Fruit fly (Drosophila melanogaster) whole organism, prepupa: ENCODE data around the gene EloB.

Source experiments
- CG10669 ChIP-seq: fragments of 200-800 bp; sonication (Bioruptor generic); optimal IDR thresholded peaks from 3 replicates; lab custom pipeline; 2018; ENCODE audit warnings: missing biosample characterization, mild to moderate bottlenecking, missing genetic modification characterization, moderate library complexity
- CG11294 ChIP-seq: fragments of 200-800 bp; sonication (Bioruptor generic); IDR thresholded peaks from 2 replicates; pipeline ENCODE4 v1.3.6; 2022; ENCODE audit warnings: missing biosample characterization, missing genetic modification characterization
- CG15336 ChIP-seq: fragments of 200-800 bp; sonication (Bioruptor generic); IDR thresholded peaks from 2 replicates; pipeline ENCODE4 v1.3.6; 2022; ENCODE audit warnings: missing biosample characterization, missing genetic modification characterization
- CG1621 ChIP-seq: fragments of 200-800 bp; sonication (Bioruptor generic); optimal IDR thresholded peaks from 3 replicates; lab custom pipeline; 2018; ENCODE audit warnings: missing biosample characterization, mild to moderate bottlenecking, missing genetic modification characterization
- CG3032 ChIP-seq: fragments of 200-800 bp; optimal IDR thresholded peaks from 2 replicates; lab custom pipeline; 2019; ENCODE audit warnings: missing biosample characterization, mild to moderate bottlenecking, missing genetic modification characterization, moderate library complexity
- CG6163 ChIP-seq: fragments of 200-800 bp; sonication (Bioruptor generic); IDR thresholded peaks from 3 replicates; pipeline ENCODE4 v1.3.6; 2022; ENCODE audit warnings: missing biosample characterization, missing genetic modification characterization
- CG6276 ChIP-seq: fragments of 200-800 bp; sonication (Bioruptor generic); optimal IDR thresholded peaks from 2 replicates; lab custom pipeline; 2017; ENCODE audit warnings: missing biosample characterization, mild to moderate bottlenecking, missing genetic modification characterization
- CG8319 ChIP-seq: fragments of 200-800 bp; sonication (Bioruptor generic); optimal IDR thresholded peaks from 3 replicates; lab custom pipeline; 2016; ENCODE audit warnings: missing biosample characterization, missing genetic modification characterization
- CG8632 ChIP-seq: fragments of 200-800 bp; sonication (Bioruptor generic); optimal IDR thresholded peaks from 3 replicates; lab custom pipeline; 2016; ENCODE audit warnings: missing biosample characterization, missing genetic modification characterization
- Eip75B ChIP-seq: fragments of 200-800 bp; sonication (Bioruptor generic); optimal IDR thresholded peaks from 3 replicates; lab custom pipeline; 2016; ENCODE audit warnings: missing biosample characterization, missing genetic modification characterization
- Eip78C ChIP-seq: fragments of 200-800 bp; sonication (Bioruptor generic); peaks from one replicate; lab custom pipeline; 2016; ENCODE audit warnings: missing biosample characterization, missing genetic modification characterization
- Hr39 ChIP-seq: fragments of 200-800 bp; sonication (Bioruptor generic); optimal IDR thresholded peaks from 2 replicates; lab custom pipeline; 2016; ENCODE audit warnings: missing biosample characterization, missing genetic modification characterization
- Hr4 ChIP-seq: fragments of 200-800 bp; sonication (Bioruptor generic); optimal IDR thresholded peaks from 3 replicates; lab custom pipeline; 2016; ENCODE audit warnings: missing biosample characterization, missing genetic modification characterization
- Lpt ChIP-seq: fragments of 200-800 bp; sonication (Bioruptor generic); optimal IDR thresholded peaks from 3 replicates; lab custom pipeline; 2016; ENCODE audit warnings: missing biosample characterization, missing genetic modification characterization
- Met ChIP-seq: fragments of 200-800 bp; sonication (Bioruptor generic); optimal IDR thresholded peaks from 3 replicates; lab custom pipeline; 2016; ENCODE audit warnings: missing biosample characterization, missing genetic modification characterization
- OdsH ChIP-seq: fragments of 200-800 bp; sonication (Bioruptor generic); optimal IDR thresholded peaks from 3 replicates; lab custom pipeline; 2016; ENCODE audit warnings: missing biosample characterization, missing genetic modification characterization
- Sox14 ChIP-seq: fragments of 200-800 bp; sonication (Bioruptor generic); optimal IDR thresholded peaks from 3 replicates; lab custom pipeline; 2016; ENCODE audit warnings: missing biosample characterization, missing genetic modification characterization
- Sox15 ChIP-seq: fragments of 200-800 bp; sonication (Bioruptor generic); optimal IDR thresholded peaks from 3 replicates; lab custom pipeline; 2016; ENCODE audit warnings: missing biosample characterization, missing genetic modification characterization
- achi ChIP-seq: fragments of 200-800 bp; sonication (Bioruptor generic); optimal IDR thresholded peaks from 3 replicates; lab custom pipeline; 2016; ENCODE audit warnings: missing biosample characterization, missing genetic modification characterization
- acj6 ChIP-seq: fragments of 200-800 bp; sonication (Bioruptor generic); optimal IDR thresholded peaks from 3 replicates; lab custom pipeline; 2016; ENCODE audit warnings: missing biosample characterization, missing genetic modification characterization
- cyc ChIP-seq: fragments of 200-800 bp; sonication (Bioruptor generic); optimal IDR thresholded peaks from 3 replicates; lab custom pipeline; 2016; ENCODE audit warnings: missing biosample characterization, missing genetic modification characterization
- dac ChIP-seq: fragments of 200-800 bp; sonication (Bioruptor generic); optimal IDR thresholded peaks from 2 replicates; lab custom pipeline; 2017; ENCODE audit warnings: missing biosample characterization, mild to moderate bottlenecking, missing genetic modification characterization
- eg ChIP-seq: fragments of 200-800 bp; sonication (Bioruptor generic); IDR thresholded peaks from 3 replicates; pipeline ENCODE4 v1.3.6; 2022; ENCODE audit warnings: missing biosample characterization, missing genetic modification characterization
- esn ChIP-seq: fragments of 200-800 bp; sonication (Bioruptor generic); optimal IDR thresholded peaks from 2 replicates; lab custom pipeline; 2016; ENCODE audit warnings: missing biosample characterization, mild to moderate bottlenecking, missing genetic modification characterization, moderate library complexity
- fkh ChIP-seq: fragments of 200-800 bp; sonication (Bioruptor generic); optimal IDR thresholded peaks from 3 replicates; lab custom pipeline; 2017; ENCODE audit warnings: missing biosample characterization, mild to moderate bottlenecking, missing genetic modification characterization, moderate library complexity
- salr ChIP-seq, 2 experiments: fragments of 200-800 bp; sonication (Bioruptor generic); optimal IDR thresholded peaks; 3 replicates each; lab custom pipeline; 2016 to 2018; ENCODE audit warnings: missing biosample characterization in 2 of 2, missing genetic modification characterization in 2 of 2, mild to moderate bottlenecking in 1 of 2
- svp ChIP-seq: fragments of 200-800 bp; sonication (Bioruptor generic); peaks from one replicate; lab custom pipeline; 2016; ENCODE audit warnings: missing biosample characterization, missing genetic modification characterization
- vri ChIP-seq: fragments of 200-800 bp; sonication (Bioruptor generic); optimal IDR thresholded peaks from 3 replicates; lab custom pipeline; 2016; ENCODE audit warnings: missing biosample characterization, mild to moderate bottlenecking, missing genetic modification characterization

EloB gene

DNA sequence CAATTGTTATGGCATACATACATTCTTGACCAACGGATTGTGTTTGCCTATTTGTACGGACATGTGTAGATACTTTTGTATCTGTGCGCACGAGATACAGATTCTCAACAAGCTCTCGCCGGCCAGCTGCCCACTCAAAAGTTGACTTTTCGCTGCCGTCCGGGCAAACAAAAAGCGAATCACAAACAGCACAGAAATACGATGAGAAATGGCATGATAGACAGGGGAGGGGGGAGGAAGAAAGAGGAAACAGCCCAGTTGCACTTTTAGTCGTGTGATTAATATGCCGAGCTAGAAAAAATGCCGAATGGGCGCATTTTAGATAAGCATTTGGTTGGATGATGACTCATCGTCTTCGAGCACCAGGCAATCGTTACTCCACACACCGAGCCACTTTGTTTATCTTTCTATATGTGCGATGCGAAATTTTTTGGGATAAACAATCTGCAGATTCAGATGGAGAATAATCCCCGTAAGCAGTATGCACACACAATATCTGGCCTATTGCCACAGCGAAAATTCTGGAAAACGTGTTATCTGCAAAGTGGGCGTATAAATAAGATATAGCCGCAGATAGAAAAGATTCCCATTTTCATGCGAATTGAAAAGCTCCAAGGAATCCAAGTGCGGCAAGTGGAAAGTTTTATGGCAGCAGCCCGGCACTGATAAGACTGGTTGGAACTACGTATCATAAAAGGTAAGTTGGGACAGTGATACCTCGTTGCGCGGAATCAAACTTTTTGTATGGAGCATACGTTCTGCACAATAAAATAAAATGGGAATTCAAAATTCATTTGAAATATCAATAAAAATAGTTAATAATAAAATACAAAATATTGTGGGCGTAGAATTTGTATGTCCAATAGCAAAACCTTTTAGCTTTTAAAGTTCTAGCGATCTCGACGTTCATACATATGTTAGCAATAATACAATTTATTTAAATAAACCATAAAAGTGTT, 32.7 kb downstream of the EloB start:
- TF ChIP-seq fkh (GFP tag; lab: Kevin White, UChicago) (peak; percentile 18), svp (peak; percentile 31), CG6163 (GFP tag; lab: Robert Waterston, UW) (peak; percentile 19; the same call in 1 of the 3 replicates), Hr4 (peak; percentile 37), vri (GFP tag; lab: Kevin White, UChicago) (peak; percentile 59), dac (GFP tag; lab: Kevin White, UChicago) (no peak), CG10669 (GFP tag; lab: Kevin White, UChicago) (peak; percentile 26), acj6 (GFP tag; lab: Kevin White, UChicago) (no peak), achi (GFP tag; lab: Kevin White, UChicago) (peak; percentile 18), CG11294 (GFP tag; lab: Robert Waterston, UW) (no peak), Hr39 (GFP tag; lab: Kevin White, UChicago) (peak; percentile 1), esn (GFP tag; lab: Kevin White, UChicago) (no peak), CG15336 (GFP tag; lab: Robert Waterston, UW) (peak; percentile 49), Eip78C (GFP tag; lab: Kevin White, UChicago) (peak; percentile 70), OdsH (GFP tag; lab: Kevin White, UChicago) (peak; percentile 49), Met (GFP tag; lab: Kevin White, UChicago) (peak; percentile 30), CG1621 (tag; lab: Kevin White, UChicago) (no peak)
- TF ChIP-seq, all 60 proteins: peak for 12

DNA sequence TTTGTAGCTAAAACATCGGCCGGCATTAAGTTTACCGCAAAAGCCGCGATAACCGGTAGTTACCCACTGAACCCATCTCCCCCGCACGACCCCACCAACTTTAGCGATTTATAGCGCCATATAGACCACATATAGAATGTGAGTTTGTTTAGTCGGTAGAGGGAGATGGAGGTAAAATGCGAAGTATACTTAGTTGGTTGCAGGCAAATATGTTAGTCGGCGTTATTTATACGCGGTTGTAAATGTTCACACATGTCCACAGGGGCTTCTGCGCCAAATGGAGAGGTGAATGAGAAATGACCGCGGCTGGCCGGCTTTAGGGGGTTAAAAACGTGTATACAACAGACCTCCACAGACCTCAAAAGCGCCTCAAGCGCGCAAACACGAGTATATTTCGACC, 34.0 kb downstream of the EloB start:
- peak; percentile 54 for TF ChIP-seq fkh (GFP tag; lab: Kevin White, UChicago)
- peak; percentile 45; the same call in 1 of the 3 replicates for TF ChIP-seq eg
- TF ChIP-seq CG3032 = no peak
- peak; percentile 62 for TF ChIP-seq svp
- TF ChIP-seq CG6163 (GFP tag; lab: Robert Waterston, UW) = peak; percentile 31; the same call in 1 of the 3 replicates
- TF ChIP-seq cyc (GFP tag; lab: Kevin White, UChicago) = no peak

- TF ChIP-seq CG8632 (GFP tag; lab: Kevin White, UChicago) (no peak), OdsH (GFP tag; lab: Kevin White, UChicago) (peak; percentile 17), Sox15 (GFP tag; lab: Kevin White, UChicago) (no peak)
Measured at dm6 chr3R:20544952-20545351, 34.7 kb downstream of the EloB start.

dm6 chr3R:20543719-20544118, 35.9 kb downstream of the EloB start:
- no peak for TF ChIP-seq CG6276 (GFP tag; lab: Kevin White, UChicago)
- peak; percentile 15 for TF ChIP-seq fkh (GFP tag; lab: Kevin White, UChicago)
- TF ChIP-seq svp = peak; percentile 99
- TF ChIP-seq, all 60 proteins: peak for 2

- no peak for TF ChIP-seq CG8319 (GFP tag; lab: Kevin White, UChicago)
- no peak for TF ChIP-seq Lpt (GFP tag; lab: Kevin White, UChicago)
- no peak for TF ChIP-seq salr (GFP tag; optimal IDR thresholded peaks at IDR 0.05; lab: Kevin White, UChicago)
- TF ChIP-seq Eip78C (GFP tag; lab: Kevin White, UChicago) = peak; percentile 23
- TF ChIP-seq Sox14 = no peak
- no peak for TF ChIP-seq Eip75B (GFP tag; lab: Kevin White, UChicago)
Measured at dm6 chr3R:20543220-20543619, 36.4 kb downstream of the EloB start.
